Worm (Caenorhabditis elegans): ENCODE results near the gene F40G9.14.

DNA sequence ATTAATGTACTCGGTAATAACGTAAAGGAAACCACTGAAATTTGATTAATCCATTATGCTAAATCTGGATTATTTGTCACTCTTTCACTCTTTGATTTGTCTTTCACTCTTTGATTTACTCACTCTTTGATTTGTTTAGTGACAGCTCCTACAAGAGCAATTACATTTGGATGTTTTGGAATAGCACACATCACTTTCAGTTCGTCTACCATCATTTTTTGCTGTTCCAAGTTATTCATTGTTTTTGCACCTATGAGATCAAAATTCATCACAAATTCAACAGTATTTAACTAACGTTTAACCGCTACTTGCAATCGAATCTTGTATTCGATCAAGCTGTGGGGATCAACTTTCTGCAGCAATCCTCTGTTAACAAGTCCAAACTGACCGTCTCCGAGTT, 28.5 kb downstream of the F40G9.14 start:
- TF ChIP-seq madf-3 (GFP tag; IDR thresholded peaks at IDR 0.05) = no peak
- TF ChIP-seq aptf-3 (GFP tag; IDR thresholded peaks at IDR 0.05) = no peak
- TF ChIP-seq unc-62 (GFP tag; optimal IDR thresholded peaks at IDR 0.05) = no peak
- no peak for TF ChIP-seq nfya-1 (tag; optimal IDR thresholded peaks at IDR 0.05; ENCODE audit: borderline replicate concordance, insufficient read depth)
- TF ChIP-seq xnd-1 (tag; optimal IDR thresholded peaks at IDR 0.05) = no peak
- no peak for TF ChIP-seq lag-1 (GFP tag; IDR thresholded peaks at IDR 0.05)
- no peak for TF ChIP-seq madf-10 (tag; optimal IDR thresholded peaks at IDR 0.05)
- no peak for TF ChIP-seq sea-2 (GFP tag; IDR thresholded peaks at IDR 0.05)
- TF ChIP-seq efl-1 (GFP tag; optimal IDR thresholded peaks at IDR 0.05) = no peak
- no peak for TF ChIP-seq akir-1 (GFP tag; optimal IDR thresholded peaks at IDR 0.05)

Measured in whole organism, young adult.